Fruit fly (Drosophila melanogaster): Measurements from ENCODE around the gene PK2-R2.

dm6 chr3R:13313088-13313487, 20.9 kb downstream of the PK2-R2 start, which contains the start of gene CG44142:
- TF ChIP-seq Smox (GFP tag; optimal IDR thresholded peaks at IDR 0.05) (no peak), lz (GFP tag; optimal IDR thresholded peaks at IDR 0.05) (no peak), CG1621 (tag; optimal IDR thresholded peaks at IDR 0.05) (no peak), salr (GFP tag; optimal IDR thresholded peaks at IDR 0.05) (no peak), Hr4 (GFP tag; optimal IDR thresholded peaks at IDR 0.05) (no peak), Ets96B (tag; optimal IDR thresholded peaks at IDR 0.05) (no peak), acj6 (GFP tag; optimal IDR thresholded peaks at IDR 0.05) (no peak), CG11902 (GFP tag; optimal IDR thresholded peaks at IDR 0.05) (no peak), vri (GFP tag; optimal IDR thresholded peaks at IDR 0.05) (no peak), Met (GFP tag; optimal IDR thresholded peaks at IDR 0.05) (no peak)
